Fruit fly (Drosophila melanogaster): ENCODE measurements around the gene Top2.

dm6 chr2L:19415859-19416258, 37.4 kb downstream of the Top2 start:
- no peak for TF ChIP-seq acj6 (GFP tag; optimal IDR thresholded peaks at IDR 0.05)
- no peak for TF ChIP-seq Eip93F (GFP tag; optimal IDR thresholded peaks at IDR 0.05)

All from whole organism, prepupa.